Worm (Caenorhabditis elegans) whole organism, young adult: ENCODE results near the gene F53B7.4.

Experiments used
- B0336.3 ChIP-seq: fragments of 200-800 bp; sonication (Bioruptor generic); IDR thresholded peaks from 2 replicates; pipeline ENCODE4 v1.3.6; 2022; ENCODE audit warnings: missing genetic modification characterization, missing compliant biosample characterization
- F10E7.11 ChIP-seq: sonication (generic microtip); optimal IDR thresholded peaks from 2 replicates; lab custom pipeline; 2017; ENCODE audit warnings: mild to moderate bottlenecking, missing genetic modification characterization, moderate library complexity, missing compliant biosample characterization
- F33H1.4 ChIP-seq: fragments of 200-800 bp; sonication (Bioruptor generic); IDR thresholded peaks from 2 replicates; pipeline ENCODE4 v1.3.6; 2022; ENCODE audit warnings: missing genetic modification reagents, missing genetic modification characterization, missing compliant biosample characterization
- F39B2.1 ChIP-seq: fragments of 200-800 bp; sonication (Bioruptor generic); IDR thresholded peaks from 2 replicates; pipeline ENCODE4 v1.3.6; 2022; ENCODE audit warnings: missing genetic modification reagents, missing genetic modification characterization, missing compliant biosample characterization
- F49E8.2 ChIP-seq: sonication (generic microtip); optimal IDR thresholded peaks from 3 replicates; lab custom pipeline; 2017; ENCODE audit warnings: missing genetic modification characterization, mild to moderate bottlenecking, missing compliant biosample characterization, antibody characterized with exemption, moderate library complexity; ENCODE audit not compliant: insufficient read depth
- F57A8.1 ChIP-seq: fragments of 200-800 bp; sonication (Bioruptor generic); optimal IDR thresholded peaks from 2 replicates; lab custom pipeline; 2018; ENCODE audit warnings: mild to moderate bottlenecking, missing genetic modification characterization, moderate library complexity, missing compliant biosample characterization
- K11D2.4 ChIP-seq: fragments of 200-800 bp; sonication (Bioruptor generic); IDR thresholded peaks from 2 replicates; pipeline ENCODE4 v1.3.6; 2022; ENCODE audit warnings: missing genetic modification reagents, missing genetic modification characterization, missing compliant biosample characterization
- T07F8.4 ChIP-seq: sonication (generic microtip); optimal IDR thresholded peaks from 2 replicates; lab custom pipeline; 2016; ENCODE audit warnings: mild to moderate bottlenecking, missing genetic modification characterization, moderate library complexity, missing compliant biosample characterization
- Y53F4B.3 ChIP-seq: fragments of 200-800 bp; sonication (Bioruptor generic); IDR thresholded peaks from 2 replicates; pipeline ENCODE4 v1.3.6; 2022; ENCODE audit warnings: missing genetic modification reagents, missing genetic modification characterization, missing compliant biosample characterization
- Y53G8AR.9 ChIP-seq: fragments of 200-800 bp; sonication (Bioruptor generic); conservative IDR thresholded peaks from 2 replicates; pipeline ENCODE4 v1.3.6; 2022; ENCODE audit warnings: missing genetic modification reagents, missing genetic modification characterization, missing compliant biosample characterization
- Y56A3A.18 ChIP-seq: fragments of 200-800 bp; sonication (Bioruptor generic); IDR thresholded peaks from 2 replicates; pipeline ENCODE4 v1.3.6; 2022; ENCODE audit warnings: missing genetic modification reagents, missing genetic modification characterization, missing compliant biosample characterization
- ZK185.1 ChIP-seq: sonication (generic microtip); optimal IDR thresholded peaks from 2 replicates; lab custom pipeline; 2016; ENCODE audit warnings: mild to moderate bottlenecking, missing genetic modification characterization, missing compliant biosample characterization; ENCODE audit not compliant: poor library complexity, severe bottlenecking
- atf-7 ChIP-seq: sonication (generic microtip); optimal IDR thresholded peaks from 2 replicates; lab custom pipeline; 2017; ENCODE audit warnings: mild to moderate bottlenecking, missing genetic modification characterization, missing compliant biosample characterization
- athp-1 ChIP-seq: sonication (generic microtip); optimal IDR thresholded peaks from 2 replicates; lab custom pipeline; 2017; ENCODE audit warnings: mild to moderate bottlenecking, missing genetic modification characterization, missing compliant biosample characterization
- attf-5 ChIP-seq: fragments of 200-800 bp; sonication (Bioruptor generic); optimal IDR thresholded peaks from 2 replicates; lab custom pipeline; 2018; ENCODE audit warnings: mild to moderate bottlenecking, missing genetic modification characterization, missing compliant biosample characterization
- attf-6 ChIP-seq: fragments of 200-800 bp; sonication (Bioruptor generic); IDR thresholded peaks from 2 replicates; pipeline ENCODE4 v1.3.6; 2022; ENCODE audit warnings: missing genetic modification reagents, missing genetic modification characterization, missing compliant biosample characterization
- ceh-100 ChIP-seq: fragments of 200-800 bp; sonication (Bioruptor generic); IDR thresholded peaks from 2 replicates; pipeline ENCODE4 v1.3.6; 2022; ENCODE audit warnings: missing genetic modification reagents, missing genetic modification characterization, missing compliant biosample characterization
- ceh-58 ChIP-seq: fragments of 200-800 bp; sonication (Bioruptor generic); IDR thresholded peaks from 2 replicates; pipeline ENCODE4 v1.3.6; 2022; ENCODE audit warnings: missing genetic modification characterization, missing compliant biosample characterization
- ceh-91 ChIP-seq: fragments of 200-800 bp; sonication (Bioruptor generic); IDR thresholded peaks from 2 replicates; pipeline ENCODE4 v1.3.6; 2022; ENCODE audit warnings: missing genetic modification reagents, missing genetic modification characterization, missing compliant biosample characterization
- chd-7 ChIP-seq: sonication (generic microtip); optimal IDR thresholded peaks from 2 replicates; lab custom pipeline; 2016; ENCODE audit warnings: mild to moderate bottlenecking, missing genetic modification characterization, moderate library complexity, missing compliant biosample characterization
- egl-18 ChIP-seq: fragments of 200-800 bp; sonication (Bioruptor generic); IDR thresholded peaks from 2 replicates; pipeline ENCODE4 v1.3.6; 2022; ENCODE audit warnings: missing genetic modification reagents, missing genetic modification characterization, missing compliant biosample characterization
- egl-44 ChIP-seq: fragments of 200-800 bp; sonication (Bioruptor generic); IDR thresholded peaks from 2 replicates; pipeline ENCODE4 v1.3.6; 2022; ENCODE audit warnings: missing genetic modification reagents, missing genetic modification characterization, missing compliant biosample characterization
- ekl-4 ChIP-seq: fragments of 200-800 bp; sonication (Bioruptor generic); IDR thresholded peaks from 2 replicates; pipeline ENCODE4 v1.3.6; 2022; ENCODE audit warnings: missing genetic modification reagents, missing genetic modification characterization, missing compliant biosample characterization
- him-1 ChIP-seq: sonication (generic microtip); optimal IDR thresholded peaks from 2 replicates; lab custom pipeline; 2016; ENCODE audit warnings: missing genotype, missing genetic modification reagents, missing genetic modification characterization, missing compliant biosample characterization
- hmg-20 ChIP-seq: fragments of 200-800 bp; sonication (Bioruptor generic); IDR thresholded peaks from 2 replicates; pipeline ENCODE4 v1.3.6; 2022; ENCODE audit warnings: missing genetic modification reagents, missing genetic modification characterization, missing compliant biosample characterization
- hsf-1 ChIP-seq: fragments of 200-800 bp; sonication (Bioruptor generic); IDR thresholded peaks from 2 replicates; pipeline ENCODE4 v1.3.6; 2022; ENCODE audit warnings: missing genetic modification reagents, missing genetic modification characterization, missing compliant biosample characterization
- let-526 ChIP-seq: fragments of 200-800 bp; sonication (Bioruptor generic); IDR thresholded peaks from 2 replicates; pipeline ENCODE4 v1.3.6; 2022; ENCODE audit warnings: missing genetic modification reagents, missing genetic modification characterization, missing compliant biosample characterization
- let-607 ChIP-seq, 2 experiments: fragments of 200-800 bp in 1 of 2; sonication (Bioruptor generic) in 1 of 2; sonication (generic microtip) in 1 of 2; optimal IDR thresholded peaks; 2 replicates each; lab custom pipeline; 2016 to 2018; ENCODE audit warnings: mild to moderate bottlenecking in 2 of 2, missing compliant biosample characterization in 2 of 2, missing genetic modification characterization in 2 of 2, moderate library complexity in 2 of 2, missing genotype in 1 of 2
- lin-26 ChIP-seq: fragments of 200-800 bp; sonication (Bioruptor generic); IDR thresholded peaks from 2 replicates; pipeline ENCODE4 v1.3.6; 2022; ENCODE audit warnings: missing genetic modification reagents, missing genetic modification characterization, missing compliant biosample characterization
- lin-35 ChIP-seq, 3 experiments: fragments of 150-350 bp in 2 of 3; sonication (generic microtip) in 1 of 3; optimal IDR thresholded peaks; 2 replicates each; lab custom pipeline; 2014 to 2018; ENCODE audit warnings: missing biosample characterization in 3 of 3, missing genetic modification characterization in 3 of 3, missing genetic modification reagents in 3 of 3
- madf-10 ChIP-seq: sonication (generic microtip); optimal IDR thresholded peaks from 2 replicates; lab custom pipeline; 2016; ENCODE audit warnings: mild to moderate bottlenecking, missing genetic modification characterization, missing compliant biosample characterization
- madf-3 ChIP-seq: fragments of 200-800 bp; sonication (Bioruptor generic); IDR thresholded peaks from 2 replicates; pipeline ENCODE4 v1.3.6; 2022; ENCODE audit warnings: missing genetic modification reagents, missing genetic modification characterization, missing compliant biosample characterization
- madf-6 ChIP-seq: fragments of 200-800 bp; sonication (Bioruptor generic); IDR thresholded peaks from 2 replicates; pipeline ENCODE4 v1.3.6; 2022; ENCODE audit warnings: missing genetic modification reagents, missing genetic modification characterization, missing compliant biosample characterization
- nfyb-1 ChIP-seq: fragments of 200-800 bp; sonication (Bioruptor generic); IDR thresholded peaks from 2 replicates; pipeline ENCODE4 v1.3.6; 2022; ENCODE audit warnings: missing genetic modification reagents, missing genetic modification characterization, missing compliant biosample characterization
- nhr-27 ChIP-seq: fragments of 200-800 bp; sonication (Bioruptor generic); optimal IDR thresholded peaks from 2 replicates; lab custom pipeline; 2018; ENCODE audit warnings: mild to moderate bottlenecking, missing genetic modification characterization, moderate library complexity, missing compliant biosample characterization
- pha-4 ChIP-seq: fragments of 150-350 bp; sonication (generic microtip); optimal IDR thresholded peaks from 2 replicates; lab custom pipeline; 2014; ENCODE audit warnings: missing biosample characterization, missing genetic modification reagents, missing genetic modification characterization
- repo-1 ChIP-seq: sonication (generic microtip); optimal IDR thresholded peaks from 2 replicates; lab custom pipeline; 2017; ENCODE audit warnings: mild to moderate bottlenecking, missing genetic modification characterization, missing compliant biosample characterization
- sdz-38 ChIP-seq: sonication (generic microtip); optimal IDR thresholded peaks from 2 replicates; lab custom pipeline; 2016; ENCODE audit warnings: missing genotype, missing genetic modification characterization, missing compliant biosample characterization
- sea-2 ChIP-seq: fragments of 200-800 bp; sonication (Bioruptor generic); IDR thresholded peaks from 2 replicates; pipeline ENCODE4 v1.3.6; 2022; ENCODE audit warnings: missing genetic modification characterization, missing compliant biosample characterization
- snpc-3.4 ChIP-seq: sonication (generic microtip); optimal IDR thresholded peaks from 2 replicates; lab custom pipeline; 2017; ENCODE audit warnings: missing genetic modification characterization, mild to moderate bottlenecking, missing compliant biosample characterization, antibody characterized with exemption, moderate library complexity, missing genotype, missing genetic modification reagents
- snpc-4 ChIP-seq, 5 experiments: fragments of 150-350 bp in 1 of 5; sonication (generic microtip) in 4 of 5; optimal IDR thresholded peaks; 2 replicates each; lab custom pipeline; 2014 to 2018; ENCODE audit warnings: missing genetic modification characterization in 5 of 5, missing biosample characterization in 3 of 5, antibody characterized with exemption in 2 of 5, mild to moderate bottlenecking in 2 of 5, missing compliant biosample characterization in 2 of 5, missing genotype in 2 of 5, moderate library complexity in 2 of 5, missing genetic modification reagents in 1 of 5
- tbx-9 ChIP-seq: sonication (generic microtip); optimal IDR thresholded peaks from 2 replicates; lab custom pipeline; 2016; ENCODE audit warnings: borderline replicate concordance, missing genetic modification characterization, inconsistent platforms, missing compliant biosample characterization
- tlf-1 ChIP-seq: fragments of 200-800 bp; sonication (Bioruptor generic); optimal IDR thresholded peaks from 2 replicates; lab custom pipeline; 2018; ENCODE audit warnings: mild to moderate bottlenecking, missing genetic modification characterization, missing compliant biosample characterization
- zim-3 ChIP-seq: sonication (generic microtip); optimal IDR thresholded peaks from 2 replicates; lab custom pipeline; 2017; ENCODE audit warnings: mild to moderate bottlenecking, missing genetic modification characterization, moderate library complexity, missing compliant biosample characterization
- ztf-6 ChIP-seq: fragments of 200-800 bp; sonication (Bioruptor generic); IDR thresholded peaks from 2 replicates; pipeline ENCODE4 v1.3.6; 2022; ENCODE audit warnings: missing genetic modification reagents, missing genetic modification characterization, missing compliant biosample characterization

The F53B7.4 gene

ce11 chrV:10967594-10968273, 34.6 kb downstream of the F53B7.4 start (continued):
- TF ChIP-seq lin-35 (GFP tag; optimal IDR thresholded peaks at IDR 0.05; lab: Kevin White, UChicago) (peak in 1 of 3 experiments; percentile 55), lin-26 (GFP tag; lab: Robert Waterston, UW) (peak; percentile 17; the same call in 1 of the 2 replicates), ceh-91 (no peak), athp-1 (tag; lab: Kevin White, UChicago) (peak; percentile 24), T07F8.4 (tag; lab: Kevin White, UChicago) (peak; percentile 38), Y56A3A.18 (GFP tag; lab: Robert Waterston, UW) (peak; percentile 39; the same call in 1 of the 2 replicates), tlf-1 (GFP tag; lab: Kevin White, UChicago) (peak; percentile 50), let-607 (tag; optimal IDR thresholded peaks at IDR 0.05; lab: Kevin White, UChicago) (peak; percentile 98 to 99), pha-4 (peak; percentile 89), nfyb-1 (GFP tag; lab: Robert Waterston, UW) (peak; percentile 52; the same call in 1 of the 2 replicates), chd-7 (peak; percentile 57), F39B2.1 (GFP tag; lab: Robert Waterston, UW) (peak; percentile 56; the same call in 1 of the 2 replicates), attf-6 (0 out of 2 replicates have a peak, but pooled peaks have one; percentile 13), Y53G8AR.9 (GFP tag; lab: Robert Waterston, UW) (0 out of 2 replicates have a peak, but pooled peaks have one; percentile 66), F33H1.4 (GFP tag; lab: Robert Waterston, UW) (no peak), ceh-100 (GFP tag; lab: Robert Waterston, UW) (0 out of 2 replicates have a peak, but pooled peaks have one; percentile 18), ekl-4 (0 out of 2 replicates have a peak, but pooled peaks have one; percentile 26), ZK185.1 (peak; percentile 27), F10E7.11 (no peak), attf-5 (GFP tag; lab: Kevin White, UChicago) (peak; percentile 24), K11D2.4 (GFP tag; lab: Robert Waterston, UW) (no peak), atf-7 (tag; lab: Kevin White, UChicago) (peak; percentile 78), snpc-3.4 (tag; lab: Kevin White, UChicago) (peak; percentile 79)

ce11 chrV:10966874-10967273, 35.5 kb downstream of the F53B7.4 start:
- 0 out of 2 replicates have a peak, but pooled peaks have one; percentile 53 for TF ChIP-seq B0336.3 (GFP tag; lab: Robert Waterston, UW)
- no peak for TF ChIP-seq egl-44 (GFP tag; lab: Robert Waterston, UW)
- no peak for TF ChIP-seq F49E8.2 (tag; lab: Kevin White, UChicago)
- no peak for TF ChIP-seq zim-3 (tag; lab: Kevin White, UChicago)
- no peak for TF ChIP-seq madf-10 (tag; lab: Kevin White, UChicago)
- TF ChIP-seq repo-1 (tag; lab: Kevin White, UChicago), result peak; percentile 8
- no peak for TF ChIP-seq sdz-38 (tag; lab: Kevin White, UChicago)
- TF ChIP-seq snpc-4 (GFP tag; optimal IDR thresholded peaks at IDR 0.05; lab: Kevin White, UChicago), result no peak
- TF ChIP-seq snpc-4 (tag; optimal IDR thresholded peaks at IDR 0.05; lab: Kevin White, UChicago), result peak in 1 of 4 experiments; percentile 54
- TF ChIP-seq F57A8.1 (GFP tag; lab: Kevin White, UChicago), result no peak
- TF ChIP-seq nfyb-1 (GFP tag; lab: Robert Waterston, UW), result 0 out of 2 replicates have a peak, but pooled peaks have one; percentile 23
- no peak for TF ChIP-seq him-1 (tag; lab: Kevin White, UChicago)
- TF ChIP-seq attf-5 (GFP tag; lab: Kevin White, UChicago), result no peak
- 0 out of 2 replicates have a peak, but pooled peaks have one; percentile 27 for TF ChIP-seq hmg-20 (GFP tag; lab: Robert Waterston, UW)
- TF ChIP-seq nhr-27, result no peak
- TF ChIP-seq ztf-6 (GFP tag; lab: Robert Waterston, UW), result no peak
- no peak for TF ChIP-seq let-526 (GFP tag; lab: Robert Waterston, UW)
- peak; percentile 14; the same call in 1 of the 2 replicates for TF ChIP-seq madf-3 (GFP tag; lab: Robert Waterston, UW)
- TF ChIP-seq tbx-9 (tag; lab: Kevin White, UChicago), result no peak
- TF ChIP-seq madf-6 (GFP tag; lab: Robert Waterston, UW), result peak; percentile 45; the same call in 1 of the 2 replicates
- peak; percentile 37 for TF ChIP-seq chd-7
- no peak for TF ChIP-seq sea-2 (GFP tag; lab: Robert Waterston, UW)
- no peak for TF ChIP-seq ceh-58 (GFP tag; lab: Robert Waterston, UW)
- TF ChIP-seq hsf-1, result peak; percentile 46; the same call in 1 of the 2 replicates
- no peak for TF ChIP-seq Y53F4B.3
- TF ChIP-seq egl-18 (GFP tag; lab: Robert Waterston, UW), result no peak
